Worm (Caenorhabditis elegans) whole organism, L4/young adult: Measurements from ENCODE around the gene ceh-91.

ENCODE experiments used
- W03F9.2 ChIP-seq: fragments of 150-350 bp; optimal IDR thresholded peaks from 2 replicates; lab custom pipeline; 2014; ENCODE audit warnings: missing biosample characterization, missing genetic modification characterization
- dao-5 ChIP-seq: sonication (generic microtip); optimal IDR thresholded peaks from 2 replicates; lab custom pipeline; 2016; ENCODE audit warnings: missing genotype, missing genetic modification characterization, moderate library complexity, missing compliant biosample characterization
- him-1 ChIP-seq: sonication (generic microtip); optimal IDR thresholded peaks from 2 replicates; lab custom pipeline; 2016; ENCODE audit warnings: missing genotype, missing genetic modification reagents, missing genetic modification characterization, missing compliant biosample characterization

DNA sequence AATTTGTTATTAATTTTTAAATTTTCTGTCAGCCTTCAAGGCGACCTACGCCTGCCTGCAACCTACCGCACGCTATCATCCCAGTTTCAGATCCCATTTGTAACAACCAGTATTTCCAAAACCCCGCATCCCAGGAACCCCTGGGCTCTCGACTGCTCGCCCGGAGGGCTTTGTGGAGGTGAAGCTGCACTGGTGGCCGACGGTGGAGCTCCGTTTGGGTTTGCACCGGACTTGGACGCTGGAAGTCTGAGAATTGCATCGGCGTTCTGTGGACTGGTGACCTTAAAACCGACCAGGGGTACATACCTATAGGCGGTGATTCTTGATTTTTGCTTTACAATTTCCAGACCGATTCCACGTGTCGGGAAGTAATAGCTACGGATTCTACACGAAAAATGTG lies 34.9 kb downstream of the ceh-91 start:
- no peak for TF ChIP-seq him-1 (tag; lab: Kevin White, UChicago)
- TF ChIP-seq dao-5 (tag; lab: Kevin White, UChicago): no peak
- no peak for TF ChIP-seq W03F9.2 (tag; lab: Kevin White, UChicago)
